Worm (Caenorhabditis elegans): ENCODE data around the gene vha-13.
"Not testable (repeated sequence)": the region's sequence is repeated elsewhere in the genome, so short reads cannot be mapped to it uniquely, and the experiment has no call there.

Gene vha-13

ce11 chrV:14351629-14352028, at the start of gene vha-13:
Gene vha-13, plus strand, starts transcription at chrV:14351709.
- TF ChIP-seq ceh-13 (GFP tag; optimal IDR thresholded peaks at IDR 0.05) (no peak), scrt-1 (GFP tag; IDR thresholded peaks at IDR 0.05) (no peak), hnd-1 (tag; optimal IDR thresholded peaks at IDR 0.05) (no peak), tbx-11 (GFP tag; IDR thresholded peaks at IDR 0.05) (no peak), pes-1 (GFP tag; IDR thresholded peaks at IDR 0.05) (no peak), sea-1 (GFP tag; conservative IDR thresholded peaks at IDR 0.05) (no peak), ceh-36 (tag; optimal IDR thresholded peaks at IDR 0.05) (no peak), tra-4 (tag; optimal IDR thresholded peaks at IDR 0.05) (no peak), aly-1 (tag; optimal IDR thresholded peaks at IDR 0.05) (no peak), flt-1 (GFP tag; IDR thresholded peaks at IDR 0.05) (no peak), hmg-4 (GFP tag; optimal IDR thresholded peaks at IDR 0.05) (no peak), ets-7 (tag; optimal IDR thresholded peaks at IDR 0.05) (no peak), tbx-37 (GFP tag; conservative IDR thresholded peaks at IDR 0.05) (no peak), ama-1 (optimal IDR thresholded peaks at IDR 0.05) (no peak), hmbx-1 (tag; optimal IDR thresholded peaks at IDR 0.05) (no peak), F13C5.2 (tag; optimal IDR thresholded peaks at IDR 0.05) (no peak)

- not testable (repeated sequence) for TF ChIP-seq tbx-11 (GFP tag; IDR thresholded peaks at IDR 0.05); ets-7 (tag; optimal IDR thresholded peaks at IDR 0.05); ceh-36 (tag; optimal IDR thresholded peaks at IDR 0.05)
Observed at ce11 chrV:14306771-14307170, 44.7 kb upstream of the vha-13 start, which contains the start of gene spig-4. Gene spig-4, minus strand, starts transcription at chrV:14306871.

ce11 chrV:14308164-14308563, 43.3 kb upstream of the vha-13 start, which contains the start of gene spig-5:
Gene spig-5, plus strand, starts transcription at chrV:14308464.
- TF ChIP-seq scrt-1 (GFP tag; IDR thresholded peaks at IDR 0.05); ceh-13 (GFP tag; optimal IDR thresholded peaks at IDR 0.05); tra-4 (tag; optimal IDR thresholded peaks at IDR 0.05): not testable (repeated sequence)

ce11 chrV:14309632-14310031, 41.9 kb upstream of the vha-13 start, which contains the start of gene F14D7.14:
Gene F14D7.14, plus strand, starts transcription at chrV:14309932.
- not testable (repeated sequence) for TF ChIP-seq ceh-36 (tag; optimal IDR thresholded peaks at IDR 0.05); hmbx-1 (tag; optimal IDR thresholded peaks at IDR 0.05); flt-1 (GFP tag; IDR thresholded peaks at IDR 0.05)

ce11 chrV:14311115-14311514, 40.4 kb upstream of the vha-13 start, which contains the start of gene ddn-3:
Gene ddn-3, minus strand, starts transcription at chrV:14311215.
- TF ChIP-seq ceh-36 (tag; optimal IDR thresholded peaks at IDR 0.05) (no peak), flt-1 (GFP tag; IDR thresholded peaks at IDR 0.05) (no peak), tbx-11 (GFP tag; IDR thresholded peaks at IDR 0.05) (no peak), hnd-1 (tag; optimal IDR thresholded peaks at IDR 0.05) (no peak), B0310.2 (tag; optimal IDR thresholded peaks at IDR 0.05) (no peak), hmbx-1 (tag; optimal IDR thresholded peaks at IDR 0.05) (no peak), sea-1 (GFP tag; conservative IDR thresholded peaks at IDR 0.05) (no peak), ets-7 (tag; optimal IDR thresholded peaks at IDR 0.05) (no peak), ama-1 (optimal IDR thresholded peaks at IDR 0.05) (no peak), scrt-1 (GFP tag; IDR thresholded peaks at IDR 0.05) (no peak), ceh-13 (GFP tag; optimal IDR thresholded peaks at IDR 0.05) (no peak), tbx-37 (GFP tag; conservative IDR thresholded peaks at IDR 0.05) (no peak), aly-1 (tag; optimal IDR thresholded peaks at IDR 0.05) (no peak)

ce11 chrV:14312695-14313094, 38.8 kb upstream of the vha-13 start, which contains the start of gene F14D7.8:
Gene F14D7.8, minus strand, starts transcription at chrV:14312795.
- TF ChIP-seq F13C5.2 (tag; optimal IDR thresholded peaks at IDR 0.05) (no peak), flt-1 (GFP tag; IDR thresholded peaks at IDR 0.05) (no peak), ama-1 (optimal IDR thresholded peaks at IDR 0.05) (no peak), ceh-36 (tag; optimal IDR thresholded peaks at IDR 0.05) (no peak), pes-1 (GFP tag; IDR thresholded peaks at IDR 0.05) (no peak)

- TF ChIP-seq aly-1 (tag; optimal IDR thresholded peaks at IDR 0.05), result no peak
- no peak for TF ChIP-seq hmg-4 (GFP tag; optimal IDR thresholded peaks at IDR 0.05)
- TF ChIP-seq ets-7 (tag; optimal IDR thresholded peaks at IDR 0.05), result no peak
- TF ChIP-seq sea-1 (GFP tag; conservative IDR thresholded peaks at IDR 0.05), result no peak
- no peak for TF ChIP-seq hmbx-1 (tag; optimal IDR thresholded peaks at IDR 0.05)
- no peak for TF ChIP-seq B0310.2 (tag; optimal IDR thresholded peaks at IDR 0.05)
- TF ChIP-seq tbx-37 (GFP tag; conservative IDR thresholded peaks at IDR 0.05), result no peak
- no peak for TF ChIP-seq scrt-1 (GFP tag; IDR thresholded peaks at IDR 0.05)
- no peak for TF ChIP-seq hnd-1 (tag; optimal IDR thresholded peaks at IDR 0.05)
- TF ChIP-seq tbx-11 (GFP tag; IDR thresholded peaks at IDR 0.05), result no peak
- TF ChIP-seq F13C5.2 (tag; optimal IDR thresholded peaks at IDR 0.05), result no peak
- no peak for TF ChIP-seq pes-1 (GFP tag; IDR thresholded peaks at IDR 0.05)
- TF ChIP-seq flt-1 (GFP tag; IDR thresholded peaks at IDR 0.05), result no peak
- no peak for TF ChIP-seq tra-4 (tag; optimal IDR thresholded peaks at IDR 0.05)
- TF ChIP-seq ceh-36 (tag; optimal IDR thresholded peaks at IDR 0.05), result no peak
- no peak for TF ChIP-seq ama-1 (optimal IDR thresholded peaks at IDR 0.05)
- TF ChIP-seq ceh-13 (GFP tag; optimal IDR thresholded peaks at IDR 0.05), result no peak
Observed at ce11 chrV:14314236-14314635, 37.3 kb upstream of the vha-13 start, which contains the start of gene F47B8.1. Gene F47B8.1, minus strand, starts transcription at chrV:14314336.

- no peak for TF ChIP-seq ceh-13 (GFP tag; optimal IDR thresholded peaks at IDR 0.05)
- TF ChIP-seq pes-1 (GFP tag; IDR thresholded peaks at IDR 0.05), result no peak
- TF ChIP-seq hmg-4 (GFP tag; optimal IDR thresholded peaks at IDR 0.05), result no peak
- no peak for TF ChIP-seq tra-4 (tag; optimal IDR thresholded peaks at IDR 0.05)
- no peak for TF ChIP-seq tbx-11 (GFP tag; IDR thresholded peaks at IDR 0.05)
- no peak for TF ChIP-seq F13C5.2 (tag; optimal IDR thresholded peaks at IDR 0.05)
- TF ChIP-seq flt-1 (GFP tag; IDR thresholded peaks at IDR 0.05), result no peak
- no peak for TF ChIP-seq B0310.2 (tag; optimal IDR thresholded peaks at IDR 0.05)
- no peak for TF ChIP-seq ceh-36 (tag; optimal IDR thresholded peaks at IDR 0.05)
- TF ChIP-seq scrt-1 (GFP tag; IDR thresholded peaks at IDR 0.05), result no peak
- no peak for TF ChIP-seq aly-1 (tag; optimal IDR thresholded peaks at IDR 0.05)
- no peak for TF ChIP-seq hnd-1 (tag; optimal IDR thresholded peaks at IDR 0.05)
- no peak for TF ChIP-seq sea-1 (GFP tag; conservative IDR thresholded peaks at IDR 0.05)
- TF ChIP-seq ama-1 (optimal IDR thresholded peaks at IDR 0.05), result no peak
- TF ChIP-seq hmbx-1 (tag; optimal IDR thresholded peaks at IDR 0.05), result no peak
- TF ChIP-seq ets-7 (tag; optimal IDR thresholded peaks at IDR 0.05), result no peak
Observed at ce11 chrV:14316525-14316924, 35.0 kb upstream of the vha-13 start, which contains the start of gene F47B8.2. Gene F47B8.2, minus strand, starts transcription at chrV:14316625.

Measured in whole organism, early embryonic.